Fruit fly (Drosophila melanogaster) whole organism, prepupa: ENCODE results near the gene mRpS34.

Experiments
- Blimp-1 ChIP-seq: fragments of 200-800 bp; sonication (Bioruptor generic); optimal IDR thresholded peaks from 3 replicates; lab custom pipeline; 2017; ENCODE audit warnings: missing biosample characterization, missing genetic modification characterization, mild to moderate bottlenecking, moderate library complexity, missing genetic modification reagents
- CG11762 ChIP-seq: fragments of 200-800 bp; sonication (Bioruptor generic); optimal IDR thresholded peaks from 3 replicates; lab custom pipeline; 2016; ENCODE audit warnings: missing biosample characterization, missing genetic modification characterization; ENCODE audit not compliant: insufficient read depth
- CG4318 ChIP-seq: fragments of 200-800 bp; sonication (Bioruptor generic); optimal IDR thresholded peaks from 3 replicates; lab custom pipeline; 2017; ENCODE audit warnings: missing biosample characterization, mild to moderate bottlenecking, missing genetic modification characterization
- CG6276 ChIP-seq: fragments of 200-800 bp; sonication (Bioruptor generic); optimal IDR thresholded peaks from 2 replicates; lab custom pipeline; 2017; ENCODE audit warnings: missing biosample characterization, mild to moderate bottlenecking, missing genetic modification characterization
- Eip93F ChIP-seq: fragments of 200-800 bp; sonication (Bioruptor generic); optimal IDR thresholded peaks from 2 replicates; lab custom pipeline; 2016; ENCODE audit warnings: missing biosample characterization, mild to moderate bottlenecking, missing genetic modification characterization
- Sox102F ChIP-seq: fragments of 200-800 bp; sonication (Bioruptor generic); optimal IDR thresholded peaks from 2 replicates; lab custom pipeline; 2016; ENCODE audit warnings: missing biosample characterization, mild to moderate bottlenecking, missing genetic modification characterization
- fd59A ChIP-seq: fragments of 200-800 bp; sonication (Bioruptor generic); optimal IDR thresholded peaks from 2 replicates; lab custom pipeline; 2017; ENCODE audit warnings: missing biosample characterization, mild to moderate bottlenecking, missing genetic modification characterization, missing genetic modification reagents

dm6 chr3L:16347914-16348313, at the start of gene mRpS34:
- TF ChIP-seq Blimp-1 (GFP tag; lab: Kevin White, UChicago) (no peak), Eip93F (GFP tag; lab: Kevin White, UChicago) (no peak), CG11762 (GFP tag; lab: Kevin White, UChicago) (no peak), CG6276 (GFP tag; lab: Kevin White, UChicago) (no peak), fd59A (GFP tag; lab: Kevin White, UChicago) (no peak), Sox102F (no peak), CG4318 (GFP tag; lab: Kevin White, UChicago) (no peak)
